Worm (Caenorhabditis elegans): ENCODE results near the gene C05C8.8.
A peak's percentile ranks its signal among the peaks of the same experiment; 100 is the strongest.

C05C8.8 gene

ce11 chrV:7248227-7248953 lies 6.6 kb downstream of the C05C8.8 start:
- TF ChIP-seq W03F9.2 (tag; optimal IDR thresholded peaks at IDR 0.05) (no peak), dao-5 (tag; optimal IDR thresholded peaks at IDR 0.05) (no peak), him-1 (tag; optimal IDR thresholded peaks at IDR 0.05) (no peak)

DNA sequence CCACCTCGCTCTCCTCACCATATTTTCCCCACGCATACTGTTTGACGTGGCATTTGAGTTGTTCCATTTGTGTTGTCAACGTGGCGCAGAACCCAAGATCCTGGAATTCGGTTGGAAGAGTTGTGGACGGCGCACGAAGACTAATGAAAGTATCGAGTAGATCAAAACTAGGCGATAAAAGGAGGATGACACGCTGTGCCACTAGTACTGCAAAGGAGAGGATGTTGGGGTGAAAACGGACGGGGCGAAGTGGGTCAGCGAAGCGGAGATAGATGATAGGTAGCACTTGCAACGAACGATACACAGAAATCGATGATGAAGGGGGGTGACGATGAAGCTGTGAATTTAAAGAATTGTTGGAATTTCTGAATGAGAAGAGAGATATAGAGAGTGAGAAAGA lies 8.0 kb downstream of the C05C8.8 start, which contains the start of gene C05C8.7:
Gene C05C8.7 (minus strand): TSS at position 100 of the 400 bp plus-strand sequence.
- TF ChIP-seq dao-5 (tag; optimal IDR thresholded peaks at IDR 0.05) (no peak), W03F9.2 (tag; optimal IDR thresholded peaks at IDR 0.05) (no peak), him-1 (tag; optimal IDR thresholded peaks at IDR 0.05) (no peak)

- no peak for TF ChIP-seq him-1 (tag; optimal IDR thresholded peaks at IDR 0.05)
- TF ChIP-seq W03F9.2 (tag; optimal IDR thresholded peaks at IDR 0.05): no peak
- TF ChIP-seq dao-5 (tag; optimal IDR thresholded peaks at IDR 0.05): no peak
These were observed 15.5 kb downstream of the C05C8.8 start, which contains the start of gene C05C8.1 for ce11 chrV:7239471-7239870. C05C8.1 (plus strand) TSS chrV:7239771.

DNA sequence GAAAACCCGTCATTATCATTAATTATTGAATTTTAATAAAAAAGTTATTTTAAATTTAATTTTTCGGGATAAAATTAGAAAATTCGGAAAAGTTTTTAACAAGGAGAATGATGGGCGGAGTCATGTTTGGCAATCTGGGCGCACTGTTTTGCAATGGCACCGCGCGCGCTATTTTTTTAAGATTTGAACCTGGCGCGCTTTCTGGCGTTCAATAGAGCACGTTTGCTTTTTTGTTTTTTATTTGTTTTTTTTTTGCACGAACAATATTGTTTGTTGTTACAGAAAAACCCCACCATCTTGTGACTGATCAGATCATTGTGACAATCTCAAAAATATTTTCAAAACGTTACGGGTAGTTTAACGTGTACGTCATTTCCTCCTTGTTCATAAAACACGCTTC lies 17.9 kb downstream of the C05C8.8 start, which contains the start of gene hyls-1:
Gene hyls-1 (plus strand): TSS at position 249 of the 400 bp plus-strand sequence.
- TF ChIP-seq W03F9.2 (tag; optimal IDR thresholded peaks at IDR 0.05): peak; percentile 88
- no peak for TF ChIP-seq dao-5 (tag; optimal IDR thresholded peaks at IDR 0.05)
- no peak for TF ChIP-seq him-1 (tag; optimal IDR thresholded peaks at IDR 0.05)

DNA sequence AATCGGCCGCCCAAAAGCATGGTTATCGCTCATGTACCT lies 18.1 kb downstream of the C05C8.8 start, which contains the start of gene hpo-9:
Gene hpo-9 (minus strand): TSS at position 37 of the 39 bp plus-strand sequence.
- TF ChIP-seq W03F9.2 (tag; optimal IDR thresholded peaks at IDR 0.05): no peak
- TF ChIP-seq him-1 (tag; optimal IDR thresholded peaks at IDR 0.05): no peak
- TF ChIP-seq dao-5 (tag; optimal IDR thresholded peaks at IDR 0.05): no peak

ce11 chrV:7236694-7237093 lies 18.3 kb downstream of the C05C8.8 start:
- TF ChIP-seq him-1 (tag; optimal IDR thresholded peaks at IDR 0.05): no peak

DNA sequence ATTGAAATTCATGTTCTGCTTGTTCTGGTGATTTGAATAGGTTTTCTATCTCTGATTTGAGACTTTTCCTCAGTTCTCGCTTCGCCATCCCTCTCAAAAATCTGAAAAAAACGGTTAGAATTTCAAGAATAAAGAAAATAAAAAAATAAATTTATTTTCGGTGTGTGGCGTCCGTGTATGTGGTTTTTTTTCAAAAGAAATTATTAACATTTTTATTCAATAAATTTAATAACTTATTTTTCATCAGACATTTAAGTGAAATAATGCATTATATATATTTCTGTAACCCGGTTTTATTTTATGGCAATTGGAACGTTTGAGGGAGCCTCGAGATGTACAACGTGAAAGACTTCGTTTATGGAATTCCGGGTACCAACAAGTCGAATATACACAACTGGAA lies 20.3 kb downstream of the C05C8.8 start, which contains the start of gene C05C8.5:
Gene C05C8.5 (minus strand): TSS at position 101 of the 400 bp plus-strand sequence.
- TF ChIP-seq dao-5 (tag; optimal IDR thresholded peaks at IDR 0.05): no peak
- TF ChIP-seq him-1 (tag; optimal IDR thresholded peaks at IDR 0.05): no peak
- TF ChIP-seq W03F9.2 (tag; optimal IDR thresholded peaks at IDR 0.05): no peak

- TF ChIP-seq W03F9.2 (tag; optimal IDR thresholded peaks at IDR 0.05): no peak
- no peak for TF ChIP-seq dao-5 (tag; optimal IDR thresholded peaks at IDR 0.05)
- TF ChIP-seq him-1 (tag; optimal IDR thresholded peaks at IDR 0.05): no peak
These were observed 23.5 kb downstream of the C05C8.8 start for ce11 chrV:7231524-7231923.

- TF ChIP-seq W03F9.2 (tag; optimal IDR thresholded peaks at IDR 0.05): peak; percentile 33
- TF ChIP-seq dao-5 (tag; optimal IDR thresholded peaks at IDR 0.05): no peak
- TF ChIP-seq him-1 (tag; optimal IDR thresholded peaks at IDR 0.05): no peak
These were observed 24.1 kb downstream of the C05C8.8 start, which contains the start of the genes gei-6 and krr-1 for ce11 chrV:7230847-7231246. gei-6 (minus strand) TSS chrV:7230848. krr-1 (plus strand) TSS chrV:7231190.

DNA sequence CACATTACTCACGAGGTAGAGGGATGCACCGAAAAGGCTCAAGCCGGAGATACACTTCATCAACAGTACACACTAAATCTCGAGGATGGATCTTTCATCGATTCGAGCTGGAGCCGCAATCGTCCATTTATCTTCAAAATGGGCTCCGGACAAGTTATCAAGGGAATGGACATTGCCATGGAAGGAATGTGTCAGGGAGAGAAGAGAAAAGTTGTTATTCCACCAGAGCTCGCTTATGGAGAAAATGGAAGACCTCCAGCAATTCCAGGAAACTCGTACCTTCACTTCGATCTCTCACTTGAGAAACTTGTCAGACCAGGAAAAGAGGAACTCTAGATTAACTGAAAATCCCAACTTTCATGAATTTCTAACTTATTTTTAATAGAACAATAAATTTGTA lies 29.1 kb downstream of the C05C8.8 start:
- TF ChIP-seq him-1 (tag; optimal IDR thresholded peaks at IDR 0.05) (no peak), W03F9.2 (tag; optimal IDR thresholded peaks at IDR 0.05) (no peak), dao-5 (tag; optimal IDR thresholded peaks at IDR 0.05) (no peak)

DNA sequence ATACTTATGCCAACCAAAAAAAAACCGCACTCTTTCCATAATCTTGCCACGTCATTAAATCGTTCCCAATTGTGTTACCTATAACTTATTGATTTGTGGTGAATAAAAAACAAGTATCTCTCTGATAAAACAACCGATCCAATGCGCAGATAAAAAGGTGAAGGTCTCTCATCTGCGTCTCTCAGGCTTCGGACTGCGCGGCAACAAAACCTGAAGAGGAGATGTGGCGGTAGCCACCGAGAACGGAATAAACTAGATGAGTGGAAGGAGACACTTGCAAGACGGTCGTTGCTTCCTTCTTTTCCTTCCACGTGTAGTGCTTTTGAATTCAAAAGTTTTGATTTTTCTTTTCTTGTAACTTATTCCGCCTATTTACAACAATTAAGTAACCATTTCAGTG lies 30.0 kb downstream of the C05C8.8 start, which contains the start of gene fkb-3:
Gene fkb-3 (plus strand): TSS at position 277 of the 400 bp plus-strand sequence.
- TF ChIP-seq W03F9.2 (tag; optimal IDR thresholded peaks at IDR 0.05) (no peak), dao-5 (tag; optimal IDR thresholded peaks at IDR 0.05) (no peak), him-1 (tag; optimal IDR thresholded peaks at IDR 0.05) (no peak)

DNA sequence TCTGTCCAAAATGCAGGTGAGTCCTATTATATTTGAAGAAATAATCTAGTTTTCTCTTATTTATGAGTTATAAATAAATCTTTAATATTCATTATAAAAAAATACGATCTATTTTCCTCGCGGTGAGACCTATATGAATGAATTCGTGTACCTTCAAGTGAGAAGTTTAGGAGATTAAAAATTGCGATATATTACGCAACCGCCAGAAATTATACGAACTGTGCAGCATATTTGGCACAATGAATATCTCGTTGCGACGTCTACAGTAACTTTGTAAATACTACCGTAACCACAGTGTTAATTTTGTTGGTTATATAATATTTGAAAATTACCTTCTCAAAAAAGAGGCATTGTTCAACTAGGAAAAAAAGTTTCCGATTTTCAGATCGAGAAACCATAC lies 30.6 kb downstream of the C05C8.8 start:
- TF ChIP-seq dao-5 (tag; optimal IDR thresholded peaks at IDR 0.05): no peak
- TF ChIP-seq W03F9.2 (tag; optimal IDR thresholded peaks at IDR 0.05): no peak
- no peak for TF ChIP-seq him-1 (tag; optimal IDR thresholded peaks at IDR 0.05)

DNA sequence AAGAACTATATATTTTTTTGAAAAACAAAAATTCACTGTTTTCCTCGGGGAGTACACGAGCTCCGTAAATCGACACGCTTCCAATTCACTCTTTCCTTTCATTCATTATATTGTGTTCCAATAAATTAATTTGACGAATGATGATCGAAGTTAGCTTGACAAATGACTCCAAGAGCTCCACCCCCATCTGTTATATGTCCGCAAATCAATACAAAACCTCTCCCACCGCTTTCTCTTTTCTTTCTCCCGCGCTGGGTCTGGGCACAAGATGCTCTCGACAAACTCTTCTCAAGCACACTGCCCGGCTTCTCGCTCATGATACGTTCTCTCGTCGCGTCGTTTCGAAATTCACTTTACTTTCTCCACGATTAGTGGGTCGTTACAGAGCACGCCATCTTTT lies 31.1 kb downstream of the C05C8.8 start, which contains the start of gene C13F10.1:
Gene C13F10.1 (plus strand): TSS at position 138 of the 400 bp plus-strand sequence.
- TF ChIP-seq dao-5 (tag; optimal IDR thresholded peaks at IDR 0.05) (no peak), W03F9.2 (tag; optimal IDR thresholded peaks at IDR 0.05) (no peak), him-1 (tag; optimal IDR thresholded peaks at IDR 0.05) (no peak)

DNA sequence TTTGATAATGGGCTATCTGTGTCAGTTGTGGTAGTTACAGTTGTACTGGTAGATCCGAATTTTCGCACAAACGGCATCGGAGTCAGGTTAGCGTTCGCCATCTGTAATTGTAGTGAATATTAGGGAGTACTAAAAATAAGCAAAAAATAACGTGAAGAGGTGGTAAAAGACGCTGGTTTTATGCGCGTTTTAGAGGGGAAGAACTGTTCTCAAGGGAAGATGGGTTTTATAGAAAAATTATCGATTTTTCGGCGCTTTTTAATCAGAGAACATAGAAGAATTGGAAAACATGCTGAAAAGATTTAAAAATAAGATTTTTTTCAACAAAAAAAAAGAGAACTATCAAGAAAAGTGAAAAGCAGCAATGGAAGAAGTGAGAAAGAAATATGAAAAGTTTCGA lies 31.8 kb downstream of the C05C8.8 start, which contains the start of gene C13F10.7:
Gene C13F10.7 (minus strand): TSS at position 101 of the 400 bp plus-strand sequence.
- TF ChIP-seq dao-5 (tag; optimal IDR thresholded peaks at IDR 0.05) (no peak), W03F9.2 (tag; optimal IDR thresholded peaks at IDR 0.05) (no peak), him-1 (tag; optimal IDR thresholded peaks at IDR 0.05) (no peak)

DNA sequence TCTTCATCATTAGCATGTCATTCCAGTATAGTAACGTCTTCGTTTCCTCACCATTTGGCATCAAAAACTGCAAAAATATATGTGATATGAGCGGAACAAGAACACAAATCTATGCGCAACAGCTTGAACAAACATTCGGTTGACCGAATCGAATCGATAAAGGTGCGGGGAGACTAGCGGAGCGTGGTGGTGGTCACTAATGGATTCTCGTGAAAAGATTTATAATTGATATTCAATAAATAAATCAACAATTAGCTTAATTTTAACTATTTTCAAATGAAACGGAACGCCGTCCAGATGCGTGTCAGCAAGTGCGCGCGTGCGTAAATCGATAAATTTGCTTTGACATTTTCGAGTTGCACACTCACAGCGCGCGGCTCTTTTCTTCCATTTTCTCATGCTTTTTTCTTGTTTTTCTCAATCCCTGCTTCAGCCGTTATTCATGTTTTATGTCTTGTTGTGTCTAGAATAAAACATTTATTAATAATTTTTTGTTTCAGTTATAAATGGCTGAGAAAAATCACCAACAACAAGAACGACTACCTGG lies 33.9 kb downstream of the C05C8.8 start, which contains the start of the genes C13F10.8, C13F10.6 and kxd-1:
Gene C13F10.8 (minus strand): TSS at position 51 of the 547 bp plus-strand sequence.
Gene C13F10.6 (minus strand): TSS at position 67 of the 547 bp plus-strand sequence.
Gene kxd-1 (plus strand): TSS at position 497 of the 547 bp plus-strand sequence.
- no peak for TF ChIP-seq him-1 (tag; optimal IDR thresholded peaks at IDR 0.05)
- no peak for TF ChIP-seq W03F9.2 (tag; optimal IDR thresholded peaks at IDR 0.05)
- no peak for TF ChIP-seq dao-5 (tag; optimal IDR thresholded peaks at IDR 0.05)
